Worm (Caenorhabditis elegans) whole organism, early embryonic: ENCODE data around the gene C25E10.7.

Experiments used
- B0310.2 ChIP-seq: sonication (generic microtip); optimal IDR thresholded peaks from 2 replicates; lab custom pipeline; 2016; ENCODE audit warnings: mild to moderate bottlenecking, missing genetic modification characterization, missing compliant biosample characterization
- F13C5.2 ChIP-seq: sonication (generic microtip); optimal IDR thresholded peaks from 2 replicates; lab custom pipeline; 2017; ENCODE audit warnings: mild to moderate bottlenecking, missing genetic modification characterization, inconsistent platforms, missing compliant biosample characterization
- aly-1 ChIP-seq: sonication (generic microtip); optimal IDR thresholded peaks from 2 replicates; lab custom pipeline; 2016; ENCODE audit warnings: missing genetic modification characterization, missing compliant biosample characterization
- ama-1 ChIP-seq: fragments of 150-350 bp; optimal IDR thresholded peaks from 2 replicates; lab custom pipeline; 2014
- ceh-13 ChIP-seq: fragments of 200-800 bp; sonication (Bioruptor generic); optimal IDR thresholded peaks from 2 replicates; lab custom pipeline; 2018; ENCODE audit warnings: mild to moderate bottlenecking, missing genetic modification characterization, missing compliant biosample characterization
- ceh-36 ChIP-seq: sonication (generic microtip); optimal IDR thresholded peaks from 2 replicates; lab custom pipeline; 2016; ENCODE audit warnings: missing genetic modification characterization, inconsistent platforms, missing compliant biosample characterization
- ets-7 ChIP-seq: sonication (generic microtip); optimal IDR thresholded peaks from 2 replicates; lab custom pipeline; 2016; ENCODE audit warnings: missing genotype, missing genetic modification characterization, missing compliant biosample characterization
- flt-1 ChIP-seq: fragments of 200-800 bp; sonication (Bioruptor generic); IDR thresholded peaks from 2 replicates; pipeline ENCODE4 v1.3.6; 2022; ENCODE audit warnings: missing genetic modification characterization, missing compliant biosample characterization
- hmbx-1 ChIP-seq: sonication (generic microtip); optimal IDR thresholded peaks from 2 replicates; lab custom pipeline; 2016; ENCODE audit warnings: mild to moderate bottlenecking, missing genetic modification characterization, missing compliant biosample characterization
- hmg-4 ChIP-seq: fragments of 200-800 bp; sonication (Bioruptor generic); optimal IDR thresholded peaks from 2 replicates; lab custom pipeline; 2018; ENCODE audit warnings: mild to moderate bottlenecking, missing genetic modification characterization, missing compliant biosample characterization
- hnd-1 ChIP-seq: sonication (generic microtip); optimal IDR thresholded peaks from 2 replicates; lab custom pipeline; 2016; ENCODE audit warnings: missing genetic modification characterization, missing compliant biosample characterization
- pes-1 ChIP-seq: fragments of 200-800 bp; sonication (Bioruptor generic); IDR thresholded peaks from 2 replicates; pipeline ENCODE4 v1.3.6; 2022; ENCODE audit warnings: missing genetic modification reagents, missing genetic modification characterization, missing compliant biosample characterization
- scrt-1 ChIP-seq: fragments of 200-800 bp; sonication (Bioruptor generic); IDR thresholded peaks from 2 replicates; pipeline ENCODE4 v1.3.6; 2022; ENCODE audit warnings: missing genetic modification characterization, missing compliant biosample characterization
- sea-1 ChIP-seq: fragments of 200-800 bp; sonication (Bioruptor generic); conservative IDR thresholded peaks from 2 replicates; pipeline ENCODE4 v1.3.6; 2022; ENCODE audit warnings: missing genetic modification characterization, missing compliant biosample characterization
- tbx-11 ChIP-seq: fragments of 200-800 bp; sonication (Bioruptor generic); IDR thresholded peaks from 2 replicates; pipeline ENCODE4 v1.3.6; 2022; ENCODE audit warnings: missing genetic modification characterization, missing compliant biosample characterization
- tbx-37 ChIP-seq: fragments of 200-800 bp; sonication (Bioruptor generic); conservative IDR thresholded peaks from 2 replicates; pipeline ENCODE4 v1.3.6; 2022; ENCODE audit warnings: missing genetic modification reagents, missing genetic modification characterization, missing compliant biosample characterization
- tra-4 ChIP-seq: sonication (generic microtip); optimal IDR thresholded peaks from 2 replicates; lab custom pipeline; 2017; ENCODE audit warnings: missing genetic modification characterization, missing compliant biosample characterization

Gene C25E10.7

DNA sequence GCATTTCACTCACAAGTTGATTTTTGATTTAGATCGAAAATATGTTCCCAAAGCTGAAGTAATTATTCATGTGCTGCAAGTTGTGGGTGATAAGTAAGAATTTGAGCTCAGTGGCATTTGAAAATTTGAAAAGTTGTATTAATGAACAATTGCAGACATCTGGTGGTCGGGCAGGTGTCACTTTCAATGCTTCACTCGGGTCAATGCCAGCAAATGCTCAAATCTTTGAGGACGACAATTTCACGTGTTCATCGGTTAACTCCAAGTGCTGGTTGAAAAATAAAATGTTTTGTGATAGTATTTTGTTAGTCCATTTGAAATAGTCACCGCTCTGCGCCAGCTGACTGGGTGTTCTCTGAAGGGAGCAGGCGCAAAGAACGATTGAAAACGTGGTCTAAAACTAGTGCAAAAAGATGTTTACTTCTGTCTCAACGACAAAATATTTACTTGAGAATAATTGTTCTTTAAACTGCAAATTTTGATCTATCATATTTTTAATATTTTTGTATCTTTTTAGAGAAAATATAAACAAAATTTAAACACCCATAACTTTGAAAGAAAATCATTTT lies 43.1 kb upstream of the C25E10.7 start:
- TF ChIP-seq hmg-4 (GFP tag; lab: Kevin White, UChicago) (no peak), ama-1 (lab: Kevin White, UChicago) (no peak), ceh-36 (tag; lab: Kevin White, UChicago) (no peak), pes-1 (GFP tag; lab: Robert Waterston, UW) (no peak), ceh-13 (no peak), ets-7 (tag; lab: Kevin White, UChicago) (no peak), tra-4 (tag; lab: Kevin White, UChicago) (no peak), scrt-1 (GFP tag; lab: Robert Waterston, UW) (no peak), tbx-11 (GFP tag; lab: Robert Waterston, UW) (no peak), sea-1 (GFP tag; lab: Robert Waterston, UW) (no peak), tbx-37 (no peak), flt-1 (no peak), hmbx-1 (tag; lab: Kevin White, UChicago) (no peak), B0310.2 (tag; lab: Kevin White, UChicago) (no peak), F13C5.2 (no peak), aly-1 (tag; lab: Kevin White, UChicago) (no peak), hnd-1 (no peak)

DNA sequence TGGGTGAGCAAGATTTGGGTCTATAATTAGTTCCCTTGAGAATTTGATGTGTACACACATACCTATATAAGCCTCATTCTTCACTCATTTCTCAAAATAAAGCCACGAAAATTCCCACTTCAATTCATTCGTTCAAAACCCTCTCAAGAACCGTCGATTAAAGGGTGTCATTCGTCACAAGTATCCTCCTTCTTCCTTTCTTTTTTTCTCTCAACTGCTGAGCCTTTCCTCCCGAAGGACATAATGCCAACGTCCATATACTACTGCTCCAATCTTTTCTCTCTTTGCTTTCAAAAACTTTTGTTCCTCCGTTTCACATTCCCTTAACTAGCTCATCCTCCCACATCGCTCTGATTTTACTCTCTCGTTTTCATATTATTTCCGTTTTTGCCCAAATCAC lies 41.2 kb upstream of the C25E10.7 start, which contains the start of gene T27E4.1:
TSS of gene T27E4.1 (plus strand) at position 137 of the 400 bp plus-strand sequence.
- TF ChIP-seq hmbx-1 (tag; lab: Kevin White, UChicago) (no peak), B0310.2 (tag; lab: Kevin White, UChicago) (no peak), tra-4 (tag; lab: Kevin White, UChicago) (no peak), flt-1 (no peak), tbx-37 (no peak), scrt-1 (GFP tag; lab: Robert Waterston, UW) (no peak), hnd-1 (no peak), aly-1 (tag; lab: Kevin White, UChicago) (no peak), F13C5.2 (no peak), ama-1 (lab: Kevin White, UChicago) (no peak), sea-1 (GFP tag; lab: Robert Waterston, UW) (no peak), tbx-11 (GFP tag; lab: Robert Waterston, UW) (no peak), ceh-36 (tag; lab: Kevin White, UChicago) (no peak), pes-1 (GFP tag; lab: Robert Waterston, UW) (no peak), ets-7 (tag; lab: Kevin White, UChicago) (no peak), hmg-4 (GFP tag; lab: Kevin White, UChicago) (no peak), ceh-13 (no peak)

DNA sequence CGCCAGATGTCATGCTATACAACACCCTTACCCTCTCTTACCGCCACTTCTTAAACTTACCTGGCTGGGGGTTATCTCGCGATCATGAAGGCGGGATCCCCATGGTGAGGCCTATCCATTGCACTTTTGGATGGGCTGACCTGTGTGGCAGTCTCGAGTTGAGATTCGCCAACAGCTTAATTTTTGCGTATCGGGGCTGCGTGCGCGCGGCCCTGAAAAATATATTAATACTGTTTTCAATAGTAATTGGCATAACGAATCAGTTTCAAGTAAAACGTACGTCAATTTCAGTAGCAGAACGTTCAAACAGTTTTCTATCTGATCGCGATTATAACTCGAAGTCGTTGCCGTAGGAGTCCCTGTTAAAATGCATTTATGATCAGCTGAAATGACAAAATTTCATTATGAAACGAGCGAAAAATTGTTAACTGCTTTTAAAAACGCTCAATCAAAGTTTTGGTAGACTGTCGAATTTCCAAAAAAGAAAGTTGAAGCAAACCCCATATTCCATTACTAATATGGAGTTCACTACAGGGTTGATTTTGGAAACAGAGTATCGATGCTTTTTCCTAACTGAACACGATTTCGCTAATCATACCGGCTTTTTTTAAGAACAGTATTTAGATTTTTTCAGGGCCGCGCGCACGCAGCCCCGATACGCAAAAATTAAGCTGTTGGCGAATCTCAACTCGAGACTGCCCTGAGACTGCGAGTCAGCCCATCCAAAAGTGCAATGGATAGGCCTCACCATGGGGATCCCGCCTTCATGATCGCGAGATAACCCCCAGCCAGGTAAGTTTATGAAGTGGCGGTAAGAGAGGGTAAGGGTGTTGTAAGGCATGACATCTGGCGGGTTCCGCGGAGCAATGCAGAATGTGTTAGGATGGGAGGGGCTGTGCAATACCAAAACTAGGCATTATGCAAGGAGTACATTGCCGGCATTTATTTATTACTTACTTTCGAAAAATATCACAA lies 40.1 kb upstream of the C25E10.7 start:
- TF ChIP-seq hmg-4 (GFP tag; lab: Kevin White, UChicago) (peak; percentile 0), sea-1 (GFP tag; lab: Robert Waterston, UW) (0 out of 2 replicates have a peak, but pooled peaks have one; percentile 20), scrt-1 (GFP tag; lab: Robert Waterston, UW) (peak; percentile 60; the same call in 1 of the 2 replicates)

DNA sequence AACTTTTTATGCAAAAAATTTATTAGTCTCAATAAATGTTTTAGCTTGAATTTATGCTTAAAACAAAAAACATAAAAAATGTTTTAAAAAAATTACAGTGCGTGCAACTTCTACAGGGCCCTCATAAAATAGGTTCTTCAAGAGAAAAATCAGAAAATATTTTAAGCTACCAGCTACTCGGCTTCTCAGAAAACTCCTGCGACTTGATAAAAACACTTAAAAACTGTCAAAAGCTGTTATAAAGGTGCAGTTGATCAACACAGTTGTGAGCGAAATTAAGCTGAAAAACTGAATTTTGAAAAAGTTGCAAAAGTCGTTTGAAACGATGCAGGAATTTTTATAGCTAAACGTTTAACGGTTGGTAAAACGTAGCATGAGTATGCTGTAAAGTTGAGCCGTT lies 37.8 kb upstream of the C25E10.7 start:
- no peak for TF ChIP-seq ceh-13
- peak; percentile 54 for TF ChIP-seq hnd-1
- no peak for TF ChIP-seq B0310.2 (tag; lab: Kevin White, UChicago)
- no peak for TF ChIP-seq aly-1 (tag; lab: Kevin White, UChicago)
- TF ChIP-seq tbx-11 (GFP tag; lab: Robert Waterston, UW): peak; percentile 27; the same call in 1 of the 2 replicates
- TF ChIP-seq pes-1 (GFP tag; lab: Robert Waterston, UW): 0 out of 2 replicates have a peak, but pooled peaks have one; percentile 39
- TF ChIP-seq tra-4 (tag; lab: Kevin White, UChicago): no peak
- no peak for TF ChIP-seq scrt-1 (GFP tag; lab: Robert Waterston, UW)
- TF ChIP-seq hmg-4 (GFP tag; lab: Kevin White, UChicago): no peak
- TF ChIP-seq ceh-36 (tag; lab: Kevin White, UChicago): no peak
- no peak for TF ChIP-seq hmbx-1 (tag; lab: Kevin White, UChicago)
- no peak for TF ChIP-seq ets-7 (tag; lab: Kevin White, UChicago)
- TF ChIP-seq ama-1 (lab: Kevin White, UChicago): peak; percentile 94
- no peak; the same call in 1 of the 2 replicates for TF ChIP-seq flt-1
- TF ChIP-seq sea-1 (GFP tag; lab: Robert Waterston, UW): peak; percentile 95

DNA sequence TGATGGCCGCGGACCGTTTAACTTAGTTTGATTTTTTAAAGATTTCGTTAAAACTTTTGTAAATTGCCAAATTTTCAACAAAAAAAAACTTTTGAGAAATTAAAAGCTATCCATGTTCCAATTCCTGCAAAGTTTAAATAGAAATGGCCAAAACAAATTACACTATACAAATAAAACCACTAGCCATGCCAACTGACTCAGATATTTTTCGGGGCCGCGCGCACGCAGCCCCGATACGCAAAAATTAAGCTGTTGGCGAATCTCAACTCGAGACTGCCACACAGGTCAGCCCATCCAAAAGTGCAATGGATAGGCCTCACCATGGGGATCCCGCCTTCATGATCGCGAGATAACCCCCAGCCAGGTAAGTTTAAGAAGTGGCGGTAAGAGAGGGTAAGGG lies 35.6 kb upstream of the C25E10.7 start:
- 0 out of 2 replicates have a peak, but pooled peaks have one; percentile 47 for TF ChIP-seq pes-1 (GFP tag; lab: Robert Waterston, UW)
- 0 out of 2 replicates have a peak, but pooled peaks have one; percentile 60 for TF ChIP-seq sea-1 (GFP tag; lab: Robert Waterston, UW)

DNA sequence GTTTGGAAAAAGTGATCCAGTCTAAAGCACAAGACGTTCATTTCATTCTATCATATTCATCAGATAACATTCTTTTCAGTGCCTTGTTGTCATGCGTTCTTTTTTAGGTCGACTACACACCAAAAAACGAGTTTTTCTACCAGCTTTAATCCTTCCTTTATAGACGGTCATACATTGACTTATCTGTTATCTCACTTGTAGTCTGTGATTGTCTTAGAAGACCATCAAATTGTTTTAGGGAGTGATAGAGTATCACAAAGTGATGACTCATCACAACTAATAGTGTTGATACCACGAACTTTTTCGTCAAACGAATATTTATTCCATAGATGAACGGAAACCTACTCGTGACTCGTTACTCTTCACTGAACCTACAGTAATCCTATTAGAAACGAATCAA lies 34.8 kb upstream of the C25E10.7 start:
- TF ChIP-seq ceh-36 (tag; lab: Kevin White, UChicago): no peak
- TF ChIP-seq ceh-13: no peak
- TF ChIP-seq hmg-4 (GFP tag; lab: Kevin White, UChicago): no peak
- TF ChIP-seq ets-7 (tag; lab: Kevin White, UChicago): no peak
- no peak for TF ChIP-seq tbx-37
- no peak for TF ChIP-seq hmbx-1 (tag; lab: Kevin White, UChicago)
- no peak for TF ChIP-seq scrt-1 (GFP tag; lab: Robert Waterston, UW)
- TF ChIP-seq hnd-1: no peak
- TF ChIP-seq aly-1 (tag; lab: Kevin White, UChicago): no peak
- no peak for TF ChIP-seq tbx-11 (GFP tag; lab: Robert Waterston, UW)
- no peak for TF ChIP-seq flt-1
- no peak for TF ChIP-seq F13C5.2
- TF ChIP-seq B0310.2 (tag; lab: Kevin White, UChicago): no peak
- TF ChIP-seq ama-1 (lab: Kevin White, UChicago): no peak
- no peak for TF ChIP-seq pes-1 (GFP tag; lab: Robert Waterston, UW)
- no peak for TF ChIP-seq tra-4 (tag; lab: Kevin White, UChicago)
